Worm (Caenorhabditis elegans): Measurements from ENCODE around the gene snf-9.

The snf-9 gene

DNA sequence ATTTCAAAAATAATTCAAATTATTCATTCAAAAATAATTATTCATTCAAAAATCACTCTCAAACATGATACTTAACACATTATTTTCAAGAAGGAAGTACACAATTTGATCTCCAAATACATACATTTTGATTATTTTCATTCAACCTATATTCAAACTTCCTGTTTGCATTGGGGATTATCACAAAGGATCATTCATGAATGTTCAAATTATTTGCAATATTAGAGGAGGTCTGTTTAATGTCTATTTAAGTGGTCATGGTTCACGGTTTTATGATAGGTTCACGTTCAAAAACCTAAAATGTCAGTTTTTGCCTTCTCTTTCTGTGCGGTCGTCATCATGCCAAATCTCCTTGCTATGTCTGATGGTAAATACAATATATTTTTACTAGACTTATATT lies 49.2 kb downstream of the snf-9 start, which contains the start of gene clec-202:
clec-202 (plus strand) TSS at position 301 of the 400 bp plus-strand sequence.
- no peak for TF ChIP-seq unc-62 (GFP tag; optimal IDR thresholded peaks at IDR 0.05)

Measured in whole organism, dauer.